Fruit fly (Drosophila melanogaster) whole organism, embryonic: Measurements from ENCODE around the gene CG33110.

Experiments used
- ATbp ChIP-seq: fragments of 200-800 bp; sonication (Bioruptor generic); optimal IDR thresholded peaks from 2 replicates; lab custom pipeline; 2017; ENCODE audit warnings: missing biosample characterization, mild to moderate bottlenecking, missing genetic modification characterization, missing genetic modification reagents
- Aef1 ChIP-seq: fragments of 200-800 bp; sonication (Bioruptor generic); IDR thresholded peaks from 3 replicates; pipeline ENCODE4 v1.3.6; 2022; ENCODE audit warnings: missing biosample characterization, missing genetic modification characterization
- Awh ChIP-seq: fragments of 200-800 bp; sonication (Bioruptor generic); IDR thresholded peaks from 2 replicates; pipeline ENCODE4, ENCODE4 v1.3.6; 2022; ENCODE audit warnings: missing biosample characterization, missing genetic modification characterization
- CG10267 ChIP-seq: fragments of 200-800 bp; sonication (Bioruptor generic); optimal IDR thresholded peaks from 2 replicates; lab custom pipeline; 2018; ENCODE audit warnings: missing biosample characterization, mild to moderate bottlenecking, missing genetic modification characterization, moderate library complexity
- CG10959 ChIP-seq: fragments of 200-800 bp; sonication (Bioruptor generic); IDR thresholded peaks from 2 replicates; pipeline ENCODE4 v1.3.6; 2022; ENCODE audit warnings: missing biosample characterization, missing genetic modification characterization
- CG15514 ChIP-seq: fragments of 200-800 bp; sonication (Bioruptor generic); optimal IDR thresholded peaks from 3 replicates; lab custom pipeline; 2017; ENCODE audit warnings: missing biosample characterization, missing genetic modification characterization, mild to moderate bottlenecking, moderate library complexity, missing genetic modification reagents
- CG16815 ChIP-seq: fragments of 200-800 bp; sonication (Bioruptor generic); optimal IDR thresholded peaks from 3 replicates; lab custom pipeline; 2017; ENCODE audit warnings: missing biosample characterization, mild to moderate bottlenecking, missing genetic modification characterization
- CG16863 ChIP-seq: fragments of 200-800 bp; sonication (Bioruptor generic); optimal IDR thresholded peaks from 3 replicates; lab custom pipeline; 2016; ENCODE audit warnings: missing biosample characterization, missing genetic modification characterization
- CG18262 ChIP-seq: fragments of 200-800 bp; optimal IDR thresholded peaks from 3 replicates; lab custom pipeline; 2019; ENCODE audit warnings: missing biosample characterization, mild to moderate bottlenecking, missing genetic modification characterization, moderate library complexity
- CG18619 ChIP-seq: fragments of 200-800 bp; sonication (Bioruptor generic); optimal IDR thresholded peaks from 3 replicates; lab custom pipeline; 2017; ENCODE audit warnings: missing biosample characterization, mild to moderate bottlenecking, missing genetic modification characterization
- CG2199 ChIP-seq: fragments of 200-800 bp; sonication (Bioruptor generic); IDR thresholded peaks from 3 replicates; pipeline ENCODE4 v1.3.6; 2022; ENCODE audit warnings: missing biosample characterization, missing genetic modification characterization
- CG2678 ChIP-seq: fragments of 200-800 bp; sonication (Bioruptor generic); optimal IDR thresholded peaks from 3 replicates; lab custom pipeline; 2019; ENCODE audit warnings: missing biosample characterization, mild to moderate bottlenecking, missing genetic modification characterization, moderate library complexity
- CG30020 ChIP-seq: fragments of 200-800 bp; optimal IDR thresholded peaks from 2 replicates; lab custom pipeline; 2019; ENCODE audit warnings: missing biosample characterization, mild to moderate bottlenecking, missing genetic modification characterization, moderate library complexity
- CG31441 ChIP-seq: fragments of 200-800 bp; sonication (Bioruptor generic); IDR thresholded peaks from 2 replicates; pipeline ENCODE4 v1.3.6; 2022; ENCODE audit warnings: missing biosample characterization, missing genetic modification characterization
- CG3163 ChIP-seq: fragments of 200-800 bp; sonication (Bioruptor generic); optimal IDR thresholded peaks from 3 replicates; lab custom pipeline; 2016; ENCODE audit warnings: missing biosample characterization, missing genetic modification characterization
- CG32772 ChIP-seq: fragments of 200-800 bp; sonication (Bioruptor generic); IDR thresholded peaks from 2 replicates; pipeline ENCODE4 v1.3.6; 2022; ENCODE audit warnings: missing biosample characterization, missing genetic modification characterization
- CG4328 ChIP-seq: fragments of 200-800 bp; sonication (Bioruptor generic); optimal IDR thresholded peaks from 3 replicates; lab custom pipeline; 2017; ENCODE audit warnings: missing biosample characterization, missing genetic modification reagents, missing genetic modification characterization
- CG4360 ChIP-seq: fragments of 200-800 bp; sonication (Bioruptor generic); IDR thresholded peaks from 2 replicates; pipeline ENCODE4 v1.3.6; 2022; ENCODE audit warnings: missing biosample characterization, missing genetic modification characterization
- CG4617 ChIP-seq: fragments of 200-800 bp; sonication (Bioruptor generic); optimal IDR thresholded peaks from 3 replicates; lab custom pipeline; 2016; ENCODE audit warnings: missing biosample characterization, missing genetic modification characterization, borderline replicate concordance
- CG6791 ChIP-seq: fragments of 200-800 bp; sonication (Bioruptor generic); IDR thresholded peaks from 3 replicates; pipeline ENCODE4 v1.3.6; 2022; ENCODE audit warnings: missing biosample characterization, missing genetic modification characterization; ENCODE audit not compliant: partially characterized antibody
- CG6854 ChIP-seq: fragments of 200-800 bp; sonication (Bioruptor generic); optimal IDR thresholded peaks from 3 replicates; lab custom pipeline; 2017; ENCODE audit warnings: missing biosample characterization, mild to moderate bottlenecking, missing genetic modification characterization
- CG7556 ChIP-seq: fragments of 200-800 bp; sonication (Bioruptor generic); optimal IDR thresholded peaks from 2 replicates; lab custom pipeline; 2017; ENCODE audit warnings: missing biosample characterization, mild to moderate bottlenecking, missing genetic modification characterization
- CG7745 ChIP-seq: fragments of 200-800 bp; sonication (Bioruptor generic); optimal IDR thresholded peaks from 2 replicates; lab custom pipeline; 2018; ENCODE audit warnings: missing biosample characterization, mild to moderate bottlenecking, missing genetic modification characterization, moderate library complexity
- CG7963 ChIP-seq: fragments of 200-800 bp; sonication (Bioruptor generic); IDR thresholded peaks from 3 replicates; pipeline ENCODE4 v1.3.6; 2022; ENCODE audit warnings: missing biosample characterization, missing genetic modification characterization; ENCODE audit not compliant: partially characterized antibody
- CG8478 ChIP-seq: fragments of >200 bp; optimal IDR thresholded peaks from 2 replicates; lab custom pipeline; 2018
- CG8944 ChIP-seq: fragments of 200-800 bp; sonication (Bioruptor generic); optimal IDR thresholded peaks from 3 replicates; lab custom pipeline; 2016; ENCODE audit warnings: missing biosample characterization, missing genetic modification characterization
- CoRest ChIP-seq: fragments of 200-800 bp; sonication (Bioruptor generic); optimal IDR thresholded peaks from 3 replicates; lab custom pipeline; 2018; ENCODE audit warnings: missing biosample characterization, mild to moderate bottlenecking, missing genetic modification characterization, moderate library complexity
- CrebB ChIP-seq: fragments of 200-800 bp; sonication (Bioruptor generic); optimal IDR thresholded peaks from 3 replicates; lab custom pipeline; 2018; ENCODE audit warnings: missing biosample characterization, mild to moderate bottlenecking, missing genetic modification characterization
- Doc3 ChIP-seq: fragments of 200-800 bp; sonication (Bioruptor generic); IDR thresholded peaks from 3 replicates; pipeline ENCODE4 v1.3.6; 2022; ENCODE audit warnings: missing biosample characterization, missing genetic modification characterization; ENCODE audit not compliant: partially characterized antibody
- Hr51 ChIP-seq, 2 experiments: fragments of 200-800 bp; sonication (Bioruptor generic); optimal IDR thresholded peaks; 2 replicates in 1 of 2; 3 replicates in 1 of 2; lab custom pipeline; 2016 to 2018; ENCODE audit warnings: missing biosample characterization in 2 of 2, missing genetic modification characterization in 2 of 2, mild to moderate bottlenecking in 1 of 2, moderate library complexity in 1 of 2
- MESR4 ChIP-seq: fragments of 200-800 bp; sonication (Bioruptor generic); optimal IDR thresholded peaks from 2 replicates; lab custom pipeline; 2018; ENCODE audit warnings: missing biosample characterization, mild to moderate bottlenecking, missing genetic modification characterization, moderate library complexity
- NfI ChIP-seq: fragments of 200-800 bp; sonication (Bioruptor generic); optimal IDR thresholded peaks from 3 replicates; lab custom pipeline; 2018; ENCODE audit warnings: missing biosample characterization, mild to moderate bottlenecking, missing genetic modification characterization, moderate library complexity
- Opbp ChIP-seq: fragments of 200-800 bp; sonication (Bioruptor generic); IDR thresholded peaks from 3 replicates; pipeline ENCODE4 v1.3.6; 2022; ENCODE audit warnings: missing biosample characterization, missing genetic modification characterization; ENCODE audit not compliant: partially characterized antibody
- Poxn ChIP-seq: fragments of 200-800 bp; sonication (Bioruptor generic); IDR thresholded peaks from 2 replicates; pipeline ENCODE4 v1.3.6; 2022; ENCODE audit warnings: missing biosample characterization, missing genetic modification characterization
- Ptx1 ChIP-seq: fragments of 200-800 bp; sonication (Bioruptor generic); IDR thresholded peaks from 2 replicates; pipeline ENCODE4 v1.3.6; 2022; ENCODE audit warnings: missing biosample characterization, missing genetic modification characterization
- Sox102F ChIP-seq: fragments of 200-800 bp; sonication (Bioruptor generic); optimal IDR thresholded peaks from 2 replicates; lab custom pipeline; 2018; ENCODE audit warnings: missing biosample characterization, mild to moderate bottlenecking, missing genetic modification characterization, moderate library complexity
- Sry-β ChIP-seq: fragments of 200-800 bp; sonication (Bioruptor generic); optimal IDR thresholded peaks from 2 replicates; lab custom pipeline; 2018; ENCODE audit warnings: missing biosample characterization, mild to moderate bottlenecking, missing genetic modification characterization, moderate library complexity
- ato ChIP-seq: fragments of 200-800 bp; sonication (Bioruptor generic); IDR thresholded peaks from 2 replicates; pipeline ENCODE4 v1.3.6; 2022; ENCODE audit warnings: missing biosample characterization, missing genetic modification characterization; ENCODE audit not compliant: partially characterized antibody
- chm ChIP-seq: fragments of 200-800 bp; sonication (Bioruptor generic); IDR thresholded peaks from 2 replicates; pipeline ENCODE4 v1.3.6; 2022; ENCODE audit warnings: missing biosample characterization, missing genetic modification characterization
- ftz-f1 ChIP-seq: fragments of 200-800 bp; sonication (Bioruptor generic); optimal IDR thresholded peaks from 2 replicates; lab custom pipeline; 2016; ENCODE audit warnings: missing biosample characterization, missing genetic modification characterization
- gsb ChIP-seq: fragments of 200-800 bp; sonication (Bioruptor generic); IDR thresholded peaks from 2 replicates; pipeline ENCODE4 v1.3.6; 2022; ENCODE audit warnings: missing biosample characterization, missing genetic modification characterization
- gsb-n ChIP-seq: fragments of 200-800 bp; sonication (Bioruptor generic); optimal IDR thresholded peaks from 3 replicates; lab custom pipeline; 2018; ENCODE audit warnings: missing biosample characterization, mild to moderate bottlenecking, missing genetic modification characterization
- hb ChIP-seq: fragments of 200-800 bp; sonication (Bioruptor generic); IDR thresholded peaks from 3 replicates; pipeline ENCODE4 v1.3.6; 2022; ENCODE audit warnings: missing biosample characterization, missing genetic modification characterization; ENCODE audit not compliant: partially characterized antibody
- jing ChIP-seq: fragments of 200-800 bp; sonication (Bioruptor generic); optimal IDR thresholded peaks from 2 replicates; lab custom pipeline; 2018; ENCODE audit warnings: missing biosample characterization, mild to moderate bottlenecking, missing genetic modification characterization
- nerfin-1 ChIP-seq: fragments of 200-800 bp; sonication (Bioruptor generic); optimal IDR thresholded peaks from 3 replicates; lab custom pipeline; 2019; ENCODE audit warnings: missing biosample characterization, mild to moderate bottlenecking, missing genetic modification characterization, moderate library complexity
- salm ChIP-seq: fragments of 200-800 bp; sonication (Bioruptor generic); optimal IDR thresholded peaks from 2 replicates; lab custom pipeline; 2018; ENCODE audit warnings: missing biosample characterization, mild to moderate bottlenecking, missing genetic modification characterization
- sc ChIP-seq, 3 experiments: fragments of >200 bp in 2 of 3; fragments of 200-800 bp in 1 of 3; sonication (Bioruptor generic) in 1 of 3; optimal IDR thresholded peaks; 2 replicates in 2 of 3; 3 replicates in 1 of 3; lab custom pipeline; 2017; ENCODE audit warnings: mild to moderate bottlenecking in 1 of 3, missing biosample characterization in 1 of 3, missing genetic modification characterization in 1 of 3, missing genetic modification reagents in 1 of 3
- tio ChIP-seq: fragments of 200-800 bp; sonication (Bioruptor generic); optimal IDR thresholded peaks from 2 replicates; lab custom pipeline; 2017; ENCODE audit warnings: missing biosample characterization, missing genetic modification characterization, inconsistent platforms
- tll ChIP-seq, 2 experiments: fragments of 200-800 bp in 1 of 2; fragments of >200 bp in 1 of 2; sonication (Bioruptor generic) in 1 of 2; optimal IDR thresholded peaks; 2 replicates each; lab custom pipeline; 2017 to 2019; ENCODE audit warnings: missing biosample characterization in 2 of 2, missing genetic modification characterization in 2 of 2, mild to moderate bottlenecking in 1 of 2, moderate library complexity in 1 of 2

The CG33110 gene

DNA sequence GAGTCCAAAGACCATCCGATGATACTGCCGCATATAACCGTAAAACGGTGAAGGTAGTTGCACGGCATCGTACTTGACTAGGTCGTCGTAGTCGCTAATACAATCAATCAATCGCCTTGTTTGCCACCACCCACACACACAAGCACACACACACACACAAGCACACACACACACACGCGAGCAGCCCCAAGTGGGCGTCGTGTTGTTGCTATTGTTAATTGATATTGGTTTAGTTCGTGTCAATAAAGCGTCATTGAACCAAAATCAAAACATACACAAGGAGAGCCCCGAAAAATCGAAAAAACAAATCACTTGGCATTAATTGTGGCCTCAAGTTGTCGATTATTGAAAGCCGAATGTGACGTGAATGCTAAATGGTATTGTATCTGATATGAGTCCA is 26.5 kb downstream of the CG33110 start (continued):
- no peak for TF ChIP-seq nerfin-1 (tag; lab: Kevin White, UChicago)
- TF ChIP-seq CG2678: peak; percentile 68
- peak; percentile 5; the same call in 1 of the 2 replicates for TF ChIP-seq CG10959
- TF ChIP-seq ATbp: peak; percentile 79
- peak; percentile 61 for TF ChIP-seq chm (GFP tag; lab: Robert Waterston, UW)
- peak; percentile 39 for TF ChIP-seq CG4360 (GFP tag; lab: Robert Waterston, UW)
- TF ChIP-seq NfI (GFP tag; lab: Kevin White, UChicago): peak; percentile 11
- no peak for TF ChIP-seq Poxn
- no peak for TF ChIP-seq CG7745 (tag; lab: Kevin White, UChicago)
- TF ChIP-seq Sox102F: peak; percentile 27
- no peak; the same call in 1 of the 2 replicates for TF ChIP-seq Ptx1 (GFP tag; lab: Robert Waterston, UW)
- peak; percentile 80 for TF ChIP-seq Awh (GFP tag; lab: Robert Waterston, UW)
- TF ChIP-seq salm (tag; lab: Kevin White, UChicago): no peak
- TF ChIP-seq CG8944 (GFP tag; lab: Kevin White, UChicago): peak; percentile 5
- no peak for TF ChIP-seq CG3163 (GFP tag; lab: Kevin White, UChicago)
- TF ChIP-seq CG6791: no peak
- peak; percentile 59 for TF ChIP-seq CG15514 (GFP tag; lab: Kevin White, UChicago)
- TF ChIP-seq jing (GFP tag; lab: Kevin White, UChicago): no peak
- no peak for TF ChIP-seq tio (GFP tag; lab: Kevin White, UChicago)
- no peak for TF ChIP-seq Doc3 (GFP tag; lab: Robert Waterston, UW)
- TF ChIP-seq sc (optimal IDR thresholded peaks at IDR 0.05; lab: Kevin White, UChicago): no peak
- peak; percentile 26 for TF ChIP-seq sc (GFP tag; optimal IDR thresholded peaks at IDR 0.05; lab: Kevin White, UChicago)
- peak; percentile 22; the same call in 1 of the 2 replicates for TF ChIP-seq gsb
- TF ChIP-seq CG18619: peak; percentile 29
- TF ChIP-seq Opbp (GFP tag; lab: Robert Waterston, UW): no peak
- peak; percentile 19 for TF ChIP-seq gsb-n (tag; lab: Kevin White, UChicago)
- peak; percentile 34; the same call in 1 of the 2 replicates for TF ChIP-seq CG32772
- no peak for TF ChIP-seq CG4328 (GFP tag; lab: Kevin White, UChicago)
- peak; percentile 57 for TF ChIP-seq CG7556 (GFP tag; lab: Kevin White, UChicago)
- TF ChIP-seq ftz-f1 (GFP tag; lab: Kevin White, UChicago): peak; percentile 37
- no peak for TF ChIP-seq hb (GFP tag; lab: Robert Waterston, UW)
- TF ChIP-seq CG7963: no peak
- TF ChIP-seq CG4617 (GFP tag; lab: Kevin White, UChicago): no peak
- TF ChIP-seq tll (GFP tag; optimal IDR thresholded peaks at IDR 0.05; lab: Kevin White, UChicago): no peak
- no peak for TF ChIP-seq CG6854 (GFP tag; lab: Kevin White, UChicago)
- no peak for TF ChIP-seq CG30020 (tag; lab: Kevin White, UChicago)
- peak; percentile 26 for TF ChIP-seq CoRest (tag; lab: Kevin White, UChicago)
- TF ChIP-seq CG8478 (lab: Kevin White, UChicago): no peak
- no peak for TF ChIP-seq MESR4
- TF ChIP-seq CG2199 (GFP tag; lab: Robert Waterston, UW): peak; percentile 57; the same call in 1 of the 3 replicates
- no peak for TF ChIP-seq CG16815 (GFP tag; lab: Kevin White, UChicago)
- no peak for TF ChIP-seq ato
- TF ChIP-seq Hr51 (GFP tag; optimal IDR thresholded peaks at IDR 0.05; lab: Kevin White, UChicago): no peak
- no peak for TF ChIP-seq CG10267 (tag; lab: Kevin White, UChicago)
- TF ChIP-seq CrebB (tag; lab: Kevin White, UChicago): peak; percentile 12
- peak; percentile 7 for TF ChIP-seq CG16863
- TF ChIP-seq Sry-β (GFP tag; lab: Kevin White, UChicago): no peak
- 0 out of 2 replicates have a peak, but pooled peaks have one; percentile 12 for TF ChIP-seq CG31441 (GFP tag; lab: Robert Waterston, UW)
- no peak for TF ChIP-seq Aef1
- peak; percentile 27 for TF ChIP-seq CG18262 (tag; lab: Kevin White, UChicago)
